Worm (Caenorhabditis elegans): Measurements from ENCODE around the gene C05C8.1.

C05C8.1 gene

DNA sequence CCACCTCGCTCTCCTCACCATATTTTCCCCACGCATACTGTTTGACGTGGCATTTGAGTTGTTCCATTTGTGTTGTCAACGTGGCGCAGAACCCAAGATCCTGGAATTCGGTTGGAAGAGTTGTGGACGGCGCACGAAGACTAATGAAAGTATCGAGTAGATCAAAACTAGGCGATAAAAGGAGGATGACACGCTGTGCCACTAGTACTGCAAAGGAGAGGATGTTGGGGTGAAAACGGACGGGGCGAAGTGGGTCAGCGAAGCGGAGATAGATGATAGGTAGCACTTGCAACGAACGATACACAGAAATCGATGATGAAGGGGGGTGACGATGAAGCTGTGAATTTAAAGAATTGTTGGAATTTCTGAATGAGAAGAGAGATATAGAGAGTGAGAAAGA is 7.4 kb downstream of the C05C8.1 start, which contains the start of gene C05C8.7:
Gene C05C8.7, minus strand, starts transcription at position 100 of the 400 bp plus-strand sequence.
- TF ChIP-seq ham-2 (GFP tag; optimal IDR thresholded peaks at IDR 0.05) (peak; percentile 34), ceh-39 (tag; optimal IDR thresholded peaks at IDR 0.05) (no peak)

- TF ChIP-seq lin-32 (GFP tag; optimal IDR thresholded peaks at IDR 0.05) (no peak), ces-1 (GFP tag; optimal IDR thresholded peaks at IDR 0.05) (no peak), blmp-1 (tag; optimal IDR thresholded peaks at IDR 0.05) (no peak), nhr-2 (tag; optimal IDR thresholded peaks at IDR 0.05) (no peak), flh-1 (GFP tag; optimal IDR thresholded peaks at IDR 0.05) (no peak), mls-2 (tag; optimal IDR thresholded peaks at IDR 0.05) (no peak), sptf-1 (tag; optimal IDR thresholded peaks at IDR 0.05) (no peak), M03D4.4 (tag; optimal IDR thresholded peaks at IDR 0.05) (no peak), ceh-83 (GFP tag; optimal IDR thresholded peaks at IDR 0.05) (no peak), elt-1 (tag; optimal IDR thresholded peaks at IDR 0.05; ENCODE audit: borderline replicate concordance, insufficient read depth) (no peak)
Measured at ce11 chrV:7248227-7248953, 8.8 kb downstream of the C05C8.1 start.

DNA sequence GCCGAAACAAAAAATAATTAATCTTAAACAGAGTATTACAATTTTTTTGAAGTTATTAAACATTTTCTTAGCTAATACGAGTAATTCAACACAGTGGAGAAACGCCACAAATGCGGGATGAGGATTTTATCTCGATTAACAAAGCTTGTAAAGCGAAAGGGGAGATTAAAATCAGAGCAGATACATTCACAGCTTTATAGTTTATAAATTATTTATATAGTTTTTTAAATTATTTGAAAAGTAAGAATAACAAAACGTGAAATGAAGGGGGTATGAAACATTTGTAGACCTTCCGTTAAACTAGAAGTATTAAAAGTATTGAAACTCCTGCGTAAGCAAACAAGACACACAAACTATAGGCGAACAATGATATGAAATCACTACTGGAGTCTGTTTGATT is 15.5 kb downstream of the C05C8.1 start, which contains the start of gene C05C8.8:
Gene C05C8.8, minus strand, starts transcription at position 101 of the 400 bp plus-strand sequence.
- no peak for TF ChIP-seq ceh-83 (GFP tag; optimal IDR thresholded peaks at IDR 0.05)
- no peak for TF ChIP-seq mep-1 (tag; optimal IDR thresholded peaks at IDR 0.05)
- TF ChIP-seq zip-8 (tag; optimal IDR thresholded peaks at IDR 0.05): no peak
- no peak for TF ChIP-seq mab-5 (tag; optimal IDR thresholded peaks at IDR 0.05)
- no peak for TF ChIP-seq nhr-12 (tag; optimal IDR thresholded peaks at IDR 0.05)
- no peak for TF ChIP-seq unc-39 (tag; optimal IDR thresholded peaks at IDR 0.05)
- TF ChIP-seq snpc-4 (tag; optimal IDR thresholded peaks at IDR 0.05): no peak
- no peak for TF ChIP-seq ham-2 (GFP tag; optimal IDR thresholded peaks at IDR 0.05)
- TF ChIP-seq unc-120 (tag; optimal IDR thresholded peaks at IDR 0.05; ENCODE audit: poor library complexity, severe bottlenecking): no peak
- no peak for TF ChIP-seq blmp-1 (tag; optimal IDR thresholded peaks at IDR 0.05)

DNA sequence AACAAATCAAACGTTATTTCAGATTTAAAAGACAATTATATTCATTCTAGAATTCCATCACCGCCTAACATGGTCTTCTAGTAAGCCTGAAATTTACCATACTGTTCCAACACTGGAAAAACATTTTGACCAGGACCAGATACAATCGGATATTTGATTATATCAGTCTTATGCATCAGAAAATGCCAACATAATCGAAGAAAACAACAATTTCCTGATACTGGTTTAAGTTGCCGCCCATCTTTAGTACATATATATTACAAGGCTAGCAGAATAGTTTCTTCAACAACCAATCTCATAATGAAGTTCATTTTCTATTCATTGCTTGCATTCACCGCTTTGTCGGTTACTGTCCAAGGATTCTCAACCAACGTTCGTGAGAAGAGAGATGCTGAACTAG is 19.4 kb downstream of the C05C8.1 start, which contains the start of gene C13A2.12:
Gene C13A2.12, plus strand, starts transcription at position 301 of the 400 bp plus-strand sequence.
- TF ChIP-seq ceh-39 (tag; optimal IDR thresholded peaks at IDR 0.05) (no peak), bed-3 (GFP tag; optimal IDR thresholded peaks at IDR 0.05) (no peak), mep-1 (tag; optimal IDR thresholded peaks at IDR 0.05) (no peak), elt-1 (tag; optimal IDR thresholded peaks at IDR 0.05; ENCODE audit: borderline replicate concordance, insufficient read depth) (no peak), unc-39 (tag; optimal IDR thresholded peaks at IDR 0.05) (no peak), ceh-43 (GFP tag; optimal IDR thresholded peaks at IDR 0.05) (no peak), nhr-28 (tag; optimal IDR thresholded peaks at IDR 0.05) (no peak), M03D4.4 (tag; optimal IDR thresholded peaks at IDR 0.05) (no peak), mls-2 (tag; optimal IDR thresholded peaks at IDR 0.05) (no peak)

DNA sequence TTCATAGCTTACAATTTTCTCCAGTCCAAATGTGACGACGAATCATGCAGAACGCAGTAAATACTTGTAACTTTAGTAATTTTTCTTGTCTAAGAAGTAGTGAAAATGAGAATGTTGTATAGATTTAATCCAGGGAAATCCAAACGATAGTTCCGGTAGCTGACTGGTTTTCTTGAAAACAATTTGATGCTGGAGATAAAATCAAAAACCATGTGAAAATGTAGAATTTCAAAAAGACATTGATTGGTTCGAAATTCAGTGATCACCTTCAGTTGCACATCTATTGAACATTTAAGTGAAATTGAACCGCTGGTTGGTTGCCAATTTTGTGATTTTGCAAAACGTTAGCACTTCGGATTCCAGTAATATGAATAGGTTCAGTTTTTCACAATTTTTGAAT is 24.5 kb downstream of the C05C8.1 start, which contains the start of gene C13A2.9:
Gene C13A2.9, minus strand, starts transcription at position 101 of the 400 bp plus-strand sequence.
- TF ChIP-seq pha-4 (tag; optimal IDR thresholded peaks at IDR 0.05): no peak
- no peak for TF ChIP-seq hlh-1 (tag; optimal IDR thresholded peaks at IDR 0.05)
- TF ChIP-seq zip-8 (tag; optimal IDR thresholded peaks at IDR 0.05): no peak
- TF ChIP-seq nhr-12 (tag; optimal IDR thresholded peaks at IDR 0.05): no peak
- no peak for TF ChIP-seq unc-39 (tag; optimal IDR thresholded peaks at IDR 0.05)
- TF ChIP-seq ham-2 (GFP tag; optimal IDR thresholded peaks at IDR 0.05): no peak
- no peak for TF ChIP-seq lsy-2 (tag; optimal IDR thresholded peaks at IDR 0.05)
- no peak for TF ChIP-seq snpc-4 (tag; optimal IDR thresholded peaks at IDR 0.05)
- no peak for TF ChIP-seq M03D4.4 (tag; optimal IDR thresholded peaks at IDR 0.05)
- no peak for TF ChIP-seq unc-62 (GFP tag; optimal IDR thresholded peaks at IDR 0.05)
- TF ChIP-seq unc-120 (tag; optimal IDR thresholded peaks at IDR 0.05; ENCODE audit: poor library complexity, severe bottlenecking): no peak
- no peak for TF ChIP-seq cnd-1 (tag; optimal IDR thresholded peaks at IDR 0.05)
- no peak for TF ChIP-seq blmp-1 (tag; optimal IDR thresholded peaks at IDR 0.05)
- no peak for TF ChIP-seq lin-13 (tag; optimal IDR thresholded peaks at IDR 0.05)

ce11 chrV:7266021-7266420 is 26.4 kb downstream of the C05C8.1 start, which contains the start of gene C13A2.7:
C13A2.7 (plus strand) TSS chrV:7266321.
- TF ChIP-seq elt-3 (tag; optimal IDR thresholded peaks at IDR 0.05) (no peak), ceh-39 (tag; optimal IDR thresholded peaks at IDR 0.05) (no peak), mls-2 (tag; optimal IDR thresholded peaks at IDR 0.05) (no peak), M03D4.4 (tag; optimal IDR thresholded peaks at IDR 0.05) (no peak), drap-1 (GFP tag; optimal IDR thresholded peaks at IDR 0.05) (no peak), unc-120 (tag; optimal IDR thresholded peaks at IDR 0.05; ENCODE audit: poor library complexity, severe bottlenecking) (no peak), nhr-76 (tag; optimal IDR thresholded peaks at IDR 0.05) (no peak)

All from whole organism, mixed stage, embryonic.